Worm (Caenorhabditis elegans) whole organism, L4/young adult: ENCODE measurements around the gene dhs-6.

Experiments used
- W03F9.2 ChIP-seq: fragments of 150-350 bp; optimal IDR thresholded peaks from 2 replicates; lab custom pipeline; 2014; ENCODE audit warnings: missing biosample characterization, missing genetic modification characterization
- dao-5 ChIP-seq: sonication (generic microtip); optimal IDR thresholded peaks from 2 replicates; lab custom pipeline; 2016; ENCODE audit warnings: missing genotype, missing genetic modification characterization, moderate library complexity, missing compliant biosample characterization
- him-1 ChIP-seq: sonication (generic microtip); optimal IDR thresholded peaks from 2 replicates; lab custom pipeline; 2016; ENCODE audit warnings: missing genotype, missing genetic modification reagents, missing genetic modification characterization, missing compliant biosample characterization

DNA sequence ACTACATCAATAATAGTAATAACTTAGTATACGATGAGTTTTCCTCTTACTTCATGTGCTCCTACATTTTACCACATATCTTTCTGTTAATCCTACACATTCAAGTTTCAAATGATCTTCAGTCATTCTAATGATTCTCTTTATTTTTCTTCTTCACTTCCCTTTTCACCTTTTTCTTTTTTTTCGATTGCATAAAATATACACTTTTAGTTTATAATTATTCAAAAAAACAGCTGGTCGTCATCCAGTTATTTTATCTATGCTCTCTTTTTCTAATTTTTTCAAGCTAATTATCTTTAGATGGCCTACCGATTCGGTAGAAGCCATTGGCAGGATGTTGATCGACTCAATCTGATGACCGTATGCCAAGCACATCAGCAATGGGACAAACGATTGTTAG is 35.1 kb upstream of the dhs-6 start, which contains the start of gene F59E12.1:
- TF ChIP-seq him-1 (tag; lab: Kevin White, UChicago): no peak
- TF ChIP-seq W03F9.2 (tag; lab: Kevin White, UChicago): no peak
- no peak for TF ChIP-seq dao-5 (tag; lab: Kevin White, UChicago)
